Fruit fly (Drosophila melanogaster) whole organism, prepupa: ENCODE data around the gene ATPsynB.

Experiments used
- CG10631 ChIP-seq: fragments of 200-800 bp; sonication (Bioruptor generic); optimal IDR thresholded peaks from 2 replicates; lab custom pipeline; 2016; ENCODE audit warnings: missing biosample characterization, missing genetic modification characterization
- CG10669 ChIP-seq: fragments of 200-800 bp; sonication (Bioruptor generic); optimal IDR thresholded peaks from 3 replicates; lab custom pipeline; 2018; ENCODE audit warnings: missing biosample characterization, mild to moderate bottlenecking, missing genetic modification characterization, moderate library complexity
- CG11294 ChIP-seq: fragments of 200-800 bp; sonication (Bioruptor generic); IDR thresholded peaks from 2 replicates; pipeline ENCODE4 v1.3.6; 2022; ENCODE audit warnings: missing biosample characterization, missing genetic modification characterization
- CG11762 ChIP-seq: fragments of 200-800 bp; sonication (Bioruptor generic); optimal IDR thresholded peaks from 3 replicates; lab custom pipeline; 2016; ENCODE audit warnings: missing biosample characterization, missing genetic modification characterization; ENCODE audit not compliant: insufficient read depth
- CG15336 ChIP-seq: fragments of 200-800 bp; sonication (Bioruptor generic); IDR thresholded peaks from 2 replicates; pipeline ENCODE4 v1.3.6; 2022; ENCODE audit warnings: missing biosample characterization, missing genetic modification characterization
- CG16779 ChIP-seq: fragments of 200-800 bp; sonication (Bioruptor generic); optimal IDR thresholded peaks from 3 replicates; lab custom pipeline; 2017; ENCODE audit warnings: missing biosample characterization, mild to moderate bottlenecking, missing genetic modification characterization
- CG32006 ChIP-seq: fragments of 200-800 bp; sonication (Bioruptor generic); optimal IDR thresholded peaks from 3 replicates; lab custom pipeline; 2017; ENCODE audit warnings: missing biosample characterization, mild to moderate bottlenecking, missing genetic modification characterization
- CG34406 ChIP-seq: fragments of 200-800 bp; sonication (Bioruptor generic); optimal IDR thresholded peaks from 3 replicates; lab custom pipeline; 2016; ENCODE audit warnings: missing biosample characterization, missing genetic modification characterization
- CG6163 ChIP-seq: fragments of 200-800 bp; sonication (Bioruptor generic); IDR thresholded peaks from 3 replicates; pipeline ENCODE4 v1.3.6; 2022; ENCODE audit warnings: missing biosample characterization, missing genetic modification characterization
- CG6276 ChIP-seq: fragments of 200-800 bp; sonication (Bioruptor generic); optimal IDR thresholded peaks from 2 replicates; lab custom pipeline; 2017; ENCODE audit warnings: missing biosample characterization, mild to moderate bottlenecking, missing genetic modification characterization
- CG6792 ChIP-seq: fragments of 200-800 bp; sonication (Bioruptor generic); optimal IDR thresholded peaks from 3 replicates; lab custom pipeline; 2016; ENCODE audit warnings: missing biosample characterization, missing genetic modification characterization
- CG6808 ChIP-seq: fragments of 200-800 bp; sonication (Bioruptor generic); optimal IDR thresholded peaks from 3 replicates; lab custom pipeline; 2017; ENCODE audit warnings: missing biosample characterization, missing genetic modification characterization, mild to moderate bottlenecking, moderate library complexity, missing genetic modification reagents
- CG6854 ChIP-seq: fragments of 200-800 bp; sonication (Bioruptor generic); optimal IDR thresholded peaks from 2 replicates; lab custom pipeline; 2017; ENCODE audit warnings: missing biosample characterization, mild to moderate bottlenecking, missing genetic modification characterization
- CG7368 ChIP-seq: fragments of 200-800 bp; sonication (Bioruptor generic); optimal IDR thresholded peaks from 3 replicates; lab custom pipeline; 2016; ENCODE audit warnings: missing biosample characterization, missing genetic modification characterization
- CG8119 ChIP-seq: fragments of 200-800 bp; sonication (Bioruptor generic); IDR thresholded peaks from 3 replicates; pipeline ENCODE4 v1.3.6; 2022; ENCODE audit warnings: missing biosample characterization, missing genetic modification characterization
- CG8632 ChIP-seq: fragments of 200-800 bp; sonication (Bioruptor generic); optimal IDR thresholded peaks from 3 replicates; lab custom pipeline; 2016; ENCODE audit warnings: missing biosample characterization, missing genetic modification characterization
- CG9139 ChIP-seq: fragments of 200-800 bp; sonication (Bioruptor generic); optimal IDR thresholded peaks from 3 replicates; lab custom pipeline; 2017; ENCODE audit warnings: missing biosample characterization, mild to moderate bottlenecking, missing genetic modification characterization
- Eip75B ChIP-seq: fragments of 200-800 bp; sonication (Bioruptor generic); optimal IDR thresholded peaks from 3 replicates; lab custom pipeline; 2016; ENCODE audit warnings: missing biosample characterization, missing genetic modification characterization
- Eip78C ChIP-seq: fragments of 200-800 bp; sonication (Bioruptor generic); peaks from one replicate; lab custom pipeline; 2016; ENCODE audit warnings: missing biosample characterization, missing genetic modification characterization
- Eip93F ChIP-seq: fragments of 200-800 bp; sonication (Bioruptor generic); optimal IDR thresholded peaks from 2 replicates; lab custom pipeline; 2016; ENCODE audit warnings: missing biosample characterization, mild to moderate bottlenecking, missing genetic modification characterization
- Ets21C ChIP-seq: fragments of 200-800 bp; sonication (Bioruptor generic); optimal IDR thresholded peaks from 3 replicates; lab custom pipeline; 2016; ENCODE audit warnings: missing biosample characterization, missing genetic modification characterization
- Ets96B ChIP-seq: fragments of 200-800 bp; optimal IDR thresholded peaks from 2 replicates; lab custom pipeline; 2019; ENCODE audit warnings: missing biosample characterization, mild to moderate bottlenecking, missing genetic modification characterization, moderate library complexity
- Gug ChIP-seq: fragments of 200-800 bp; sonication (Bioruptor generic); IDR thresholded peaks from 2 replicates; pipeline ENCODE4 v1.3.6; 2022; ENCODE audit warnings: missing biosample characterization, missing genetic modification characterization
- Hr38 ChIP-seq: sonication (Bioruptor generic); optimal IDR thresholded peaks from 2 replicates; lab custom pipeline; 2016; ENCODE audit warnings: missing biosample characterization, missing genetic modification characterization
- Hr39 ChIP-seq: fragments of 200-800 bp; sonication (Bioruptor generic); optimal IDR thresholded peaks from 2 replicates; lab custom pipeline; 2016; ENCODE audit warnings: missing biosample characterization, missing genetic modification characterization
- Lpt ChIP-seq: fragments of 200-800 bp; sonication (Bioruptor generic); optimal IDR thresholded peaks from 3 replicates; lab custom pipeline; 2016; ENCODE audit warnings: missing biosample characterization, missing genetic modification characterization
- OdsH ChIP-seq: fragments of 200-800 bp; sonication (Bioruptor generic); optimal IDR thresholded peaks from 3 replicates; lab custom pipeline; 2016; ENCODE audit warnings: missing biosample characterization, missing genetic modification characterization
- Smox ChIP-seq: fragments of 200-800 bp; sonication (Bioruptor generic); optimal IDR thresholded peaks from 3 replicates; lab custom pipeline; 2016; ENCODE audit warnings: missing biosample characterization, missing genetic modification characterization
- Sox102F ChIP-seq: fragments of 200-800 bp; sonication (Bioruptor generic); optimal IDR thresholded peaks from 2 replicates; lab custom pipeline; 2016; ENCODE audit warnings: missing biosample characterization, mild to moderate bottlenecking, missing genetic modification characterization
- Sox15 ChIP-seq: fragments of 200-800 bp; sonication (Bioruptor generic); optimal IDR thresholded peaks from 3 replicates; lab custom pipeline; 2016; ENCODE audit warnings: missing biosample characterization, missing genetic modification characterization
- achi ChIP-seq: fragments of 200-800 bp; sonication (Bioruptor generic); optimal IDR thresholded peaks from 3 replicates; lab custom pipeline; 2016; ENCODE audit warnings: missing biosample characterization, missing genetic modification characterization
- dsx ChIP-seq: fragments of 200-800 bp; optimal IDR thresholded peaks from 3 replicates; lab custom pipeline; 2019; ENCODE audit warnings: missing biosample characterization, mild to moderate bottlenecking, missing genetic modification characterization, moderate library complexity; ENCODE audit not compliant: poor library complexity, severe bottlenecking
- esn ChIP-seq: fragments of 200-800 bp; sonication (Bioruptor generic); optimal IDR thresholded peaks from 2 replicates; lab custom pipeline; 2016; ENCODE audit warnings: missing biosample characterization, mild to moderate bottlenecking, missing genetic modification characterization, moderate library complexity
- fd59A ChIP-seq: fragments of 200-800 bp; sonication (Bioruptor generic); optimal IDR thresholded peaks from 2 replicates; lab custom pipeline; 2017; ENCODE audit warnings: missing biosample characterization, mild to moderate bottlenecking, missing genetic modification characterization, missing genetic modification reagents
- fd85E ChIP-seq: fragments of 200-800 bp; sonication (Bioruptor generic); optimal IDR thresholded peaks from 3 replicates; lab custom pipeline; 2016; ENCODE audit warnings: missing biosample characterization, missing genetic modification characterization
- fkh ChIP-seq: fragments of 200-800 bp; sonication (Bioruptor generic); optimal IDR thresholded peaks from 3 replicates; lab custom pipeline; 2017; ENCODE audit warnings: missing biosample characterization, mild to moderate bottlenecking, missing genetic modification characterization, moderate library complexity
- lz ChIP-seq: fragments of 200-800 bp; sonication (Bioruptor generic); optimal IDR thresholded peaks from 3 replicates; lab custom pipeline; 2016; ENCODE audit warnings: missing biosample characterization, missing genetic modification characterization
- net ChIP-seq: fragments of 200-800 bp; sonication (Bioruptor generic); optimal IDR thresholded peaks from 3 replicates; lab custom pipeline; 2016; ENCODE audit warnings: missing biosample characterization, missing genetic modification characterization
- pdm3 ChIP-seq: fragments of 200-800 bp; sonication (Bioruptor generic); optimal IDR thresholded peaks from 3 replicates; lab custom pipeline; 2016; ENCODE audit warnings: missing biosample characterization, missing genetic modification characterization
- ss ChIP-seq, 2 experiments: fragments of 200-800 bp; sonication (Bioruptor generic); optimal IDR thresholded peaks; 2 replicates in 1 of 2; 3 replicates in 1 of 2; lab custom pipeline; 2017 to 2018; ENCODE audit warnings: mild to moderate bottlenecking in 2 of 2, missing biosample characterization in 2 of 2, missing genetic modification characterization in 2 of 2, moderate library complexity in 1 of 2
- svp ChIP-seq: fragments of 200-800 bp; sonication (Bioruptor generic); peaks from one replicate; lab custom pipeline; 2016; ENCODE audit warnings: missing biosample characterization, missing genetic modification characterization
- topi ChIP-seq: fragments of 200-800 bp; sonication (Bioruptor generic); optimal IDR thresholded peaks from 3 replicates; lab custom pipeline; 2016; ENCODE audit warnings: missing biosample characterization, missing genetic modification characterization
- vri ChIP-seq: fragments of 200-800 bp; sonication (Bioruptor generic); optimal IDR thresholded peaks from 3 replicates; lab custom pipeline; 2016; ENCODE audit warnings: missing biosample characterization, mild to moderate bottlenecking, missing genetic modification characterization

The ATPsynB gene

DNA sequence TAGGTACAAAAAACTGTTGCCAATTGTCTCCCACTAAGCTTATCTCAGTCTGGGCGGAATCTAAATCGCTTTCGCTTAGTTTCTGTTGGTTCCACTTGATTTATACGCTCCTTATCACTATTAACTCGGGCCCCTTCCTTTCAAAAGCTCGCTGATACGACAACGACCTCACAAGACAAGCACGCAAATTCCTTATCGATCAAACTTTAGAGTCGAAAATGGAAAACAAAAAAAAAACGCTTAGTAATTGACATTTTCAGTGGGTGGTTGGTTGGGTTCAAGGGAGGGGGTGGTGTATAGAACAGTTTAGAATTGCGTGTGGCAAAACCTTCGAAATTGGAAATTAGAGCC is 38.3 kb upstream of the ATPsynB start:
- TF ChIP-seq lz (GFP tag; lab: Kevin White, UChicago) (no peak), fd85E (GFP tag; lab: Kevin White, UChicago) (no peak), CG7368 (GFP tag; lab: Kevin White, UChicago) (no peak), Lpt (GFP tag; lab: Kevin White, UChicago) (no peak), ss (GFP tag; optimal IDR thresholded peaks at IDR 0.05; lab: Kevin White, UChicago) (no peak), CG6854 (GFP tag; lab: Kevin White, UChicago) (no peak), OdsH (GFP tag; lab: Kevin White, UChicago) (no peak)

- no peak for TF ChIP-seq Sox15
- TF ChIP-seq Hr38 (GFP tag; lab: Kevin White, UChicago): no peak
- TF ChIP-seq dsx (GFP tag; lab: Kevin White, UChicago): peak; percentile 46
- no peak for TF ChIP-seq OdsH (GFP tag; lab: Kevin White, UChicago)
- TF ChIP-seq svp: peak; percentile 84
- TF ChIP-seq CG6163 (GFP tag; lab: Robert Waterston, UW): peak; percentile 7; the same call in 1 of the 3 replicates
- no peak for TF ChIP-seq CG7368 (GFP tag; lab: Kevin White, UChicago)
- peak; percentile 84 for TF ChIP-seq fkh
- no peak for TF ChIP-seq pdm3 (GFP tag; lab: Kevin White, UChicago)
Measured at dm6 chr3L:9692234-9692891, 37.4 kb upstream of the ATPsynB start.

dm6 chr3L:9692892-9693551 is 36.8 kb upstream of the ATPsynB start:
- TF ChIP-seq Hr38 (GFP tag; lab: Kevin White, UChicago): peak; percentile 33
- TF ChIP-seq CG8632 (GFP tag; lab: Kevin White, UChicago): peak; percentile 94
- peak; percentile 83 for TF ChIP-seq CG9139 (GFP tag; lab: Kevin White, UChicago)
- peak; percentile 89 for TF ChIP-seq Ets96B (tag; lab: Kevin White, UChicago)
- TF ChIP-seq fd59A (GFP tag; lab: Kevin White, UChicago): peak; percentile 95
- TF ChIP-seq CG15336 (GFP tag; lab: Robert Waterston, UW): peak; percentile 83
- peak; percentile 78 for TF ChIP-seq fkh
- peak; percentile 96 for TF ChIP-seq CG6792 (GFP tag; lab: Kevin White, UChicago)
- peak; percentile 80; the same call in 1 of the 2 replicates for TF ChIP-seq Gug (GFP tag; lab: Robert Waterston, UW)
- TF ChIP-seq Hr39 (GFP tag; lab: Kevin White, UChicago): peak; percentile 97
- peak; percentile 96 for TF ChIP-seq OdsH (GFP tag; lab: Kevin White, UChicago)
- TF ChIP-seq Eip93F (GFP tag; lab: Kevin White, UChicago): peak; percentile 77
- peak; percentile 84 for TF ChIP-seq vri (GFP tag; lab: Kevin White, UChicago)
- TF ChIP-seq svp: peak; percentile 99
- peak; percentile 64 for TF ChIP-seq fd85E (GFP tag; lab: Kevin White, UChicago)
- peak; percentile 95 for TF ChIP-seq Sox15
- peak; percentile 98 for TF ChIP-seq esn (GFP tag; lab: Kevin White, UChicago)
- peak; percentile 80 for TF ChIP-seq CG16779 (tag; lab: Kevin White, UChicago)
- TF ChIP-seq CG8119 (GFP tag; lab: Robert Waterston, UW): peak; percentile 86
- peak; percentile 86 for TF ChIP-seq CG7368 (GFP tag; lab: Kevin White, UChicago)
- peak; percentile 97 for TF ChIP-seq Eip75B
- peak; percentile 96 for TF ChIP-seq CG10631 (GFP tag; lab: Kevin White, UChicago)
- peak; percentile 99 for TF ChIP-seq Eip78C (GFP tag; lab: Kevin White, UChicago)
- peak; percentile 95 for TF ChIP-seq Sox102F
- TF ChIP-seq CG6163 (GFP tag; lab: Robert Waterston, UW): peak; percentile 77
- peak; percentile 92 for TF ChIP-seq CG11762
- peak; percentile 94 for TF ChIP-seq CG34406
- peak; percentile 90 for TF ChIP-seq CG10669 (GFP tag; lab: Kevin White, UChicago)
- peak; percentile 98 for TF ChIP-seq CG32006
- peak; percentile 88 to 94 for TF ChIP-seq ss (GFP tag; optimal IDR thresholded peaks at IDR 0.05; lab: Kevin White, UChicago)
- peak; percentile 93 for TF ChIP-seq CG6276 (GFP tag; lab: Kevin White, UChicago)
- TF ChIP-seq Ets21C (GFP tag; lab: Kevin White, UChicago): peak; percentile 95
- TF ChIP-seq pdm3 (GFP tag; lab: Kevin White, UChicago): peak; percentile 96
- peak; percentile 91 for TF ChIP-seq Lpt (GFP tag; lab: Kevin White, UChicago)
- TF ChIP-seq CG6808 (GFP tag; lab: Kevin White, UChicago): peak; percentile 95
- peak; percentile 94 for TF ChIP-seq achi (GFP tag; lab: Kevin White, UChicago)
- TF ChIP-seq Smox (GFP tag; lab: Kevin White, UChicago): peak; percentile 95
- peak; percentile 81 for TF ChIP-seq CG11294
- peak; percentile 96 for TF ChIP-seq net (GFP tag; lab: Kevin White, UChicago)
- TF ChIP-seq topi: peak; percentile 97
